Fruit fly (Drosophila melanogaster) whole organism, prepupa: ENCODE results near the gene LManV.

Experiments used
- CG10669 ChIP-seq: fragments of 200-800 bp; sonication (Bioruptor generic); optimal IDR thresholded peaks from 3 replicates; lab custom pipeline; 2018; ENCODE audit warnings: missing biosample characterization, mild to moderate bottlenecking, missing genetic modification characterization, moderate library complexity
- CG11762 ChIP-seq: fragments of 200-800 bp; sonication (Bioruptor generic); optimal IDR thresholded peaks from 3 replicates; lab custom pipeline; 2016; ENCODE audit warnings: missing biosample characterization, missing genetic modification characterization; ENCODE audit not compliant: insufficient read depth
- CG16779 ChIP-seq: fragments of 200-800 bp; sonication (Bioruptor generic); optimal IDR thresholded peaks from 3 replicates; lab custom pipeline; 2017; ENCODE audit warnings: missing biosample characterization, mild to moderate bottlenecking, missing genetic modification characterization
- CG6163 ChIP-seq: fragments of 200-800 bp; sonication (Bioruptor generic); IDR thresholded peaks from 3 replicates; pipeline ENCODE4 v1.3.6; 2022; ENCODE audit warnings: missing biosample characterization, missing genetic modification characterization
- CG6276 ChIP-seq: fragments of 200-800 bp; sonication (Bioruptor generic); optimal IDR thresholded peaks from 2 replicates; lab custom pipeline; 2017; ENCODE audit warnings: missing biosample characterization, mild to moderate bottlenecking, missing genetic modification characterization
- CG6808 ChIP-seq: fragments of 200-800 bp; sonication (Bioruptor generic); optimal IDR thresholded peaks from 3 replicates; lab custom pipeline; 2017; ENCODE audit warnings: missing biosample characterization, missing genetic modification characterization, mild to moderate bottlenecking, moderate library complexity, missing genetic modification reagents
- CG6854 ChIP-seq: fragments of 200-800 bp; sonication (Bioruptor generic); optimal IDR thresholded peaks from 2 replicates; lab custom pipeline; 2017; ENCODE audit warnings: missing biosample characterization, mild to moderate bottlenecking, missing genetic modification characterization
- Ets96B ChIP-seq: fragments of 200-800 bp; optimal IDR thresholded peaks from 2 replicates; lab custom pipeline; 2019; ENCODE audit warnings: missing biosample characterization, mild to moderate bottlenecking, missing genetic modification characterization, moderate library complexity
- Gug ChIP-seq: fragments of 200-800 bp; sonication (Bioruptor generic); IDR thresholded peaks from 2 replicates; pipeline ENCODE4 v1.3.6; 2022; ENCODE audit warnings: missing biosample characterization, missing genetic modification characterization
- Met ChIP-seq: fragments of 200-800 bp; sonication (Bioruptor generic); optimal IDR thresholded peaks from 3 replicates; lab custom pipeline; 2016; ENCODE audit warnings: missing biosample characterization, missing genetic modification characterization
- OdsH ChIP-seq: fragments of 200-800 bp; sonication (Bioruptor generic); optimal IDR thresholded peaks from 3 replicates; lab custom pipeline; 2016; ENCODE audit warnings: missing biosample characterization, missing genetic modification characterization

DNA sequence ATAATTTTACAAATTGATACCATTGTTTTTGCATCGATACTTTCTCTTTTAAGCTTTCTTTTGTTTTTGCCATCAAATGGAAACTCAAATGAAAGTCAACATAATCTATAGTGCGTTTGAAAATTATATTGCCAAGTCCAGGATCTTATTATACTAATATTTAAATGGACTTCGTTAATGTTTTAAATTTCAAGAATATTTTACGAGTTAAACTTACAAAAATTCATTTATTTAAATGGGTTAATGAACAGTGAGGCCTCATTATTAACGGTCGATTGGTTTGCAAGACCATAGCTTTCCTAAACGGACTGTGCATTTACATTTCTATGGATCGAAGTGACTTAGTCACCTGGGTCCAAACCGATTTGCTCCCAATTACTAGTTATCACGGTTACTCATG is 39.7 kb downstream of the LManV start:
- TF ChIP-seq CG16779 (tag; lab: Kevin White, UChicago) (no peak), Met (peak; percentile 20), CG6163 (GFP tag; lab: Robert Waterston, UW) (no peak), OdsH (GFP tag; lab: Kevin White, UChicago) (no peak), CG6808 (GFP tag; lab: Kevin White, UChicago) (no peak), Ets96B (no peak), Gug (GFP tag; lab: Robert Waterston, UW) (no peak), CG6854 (GFP tag; lab: Kevin White, UChicago) (no peak), CG10669 (no peak), CG6276 (no peak), CG11762 (GFP tag; lab: Kevin White, UChicago) (no peak)
